Fruit fly (Drosophila melanogaster) whole organism, embryonic: ENCODE results near the gene CG33235.

Experiments
- Awh ChIP-seq: fragments of 200-800 bp; sonication (Bioruptor generic); IDR thresholded peaks from 2 replicates; pipeline ENCODE4, ENCODE4 v1.3.6; 2022; ENCODE audit warnings: missing biosample characterization, missing genetic modification characterization
- Blimp-1 ChIP-seq: fragments of 200-800 bp; sonication (Bioruptor generic); optimal IDR thresholded peaks from 3 replicates; lab custom pipeline; 2018; ENCODE audit warnings: missing biosample characterization, missing genetic modification characterization, mild to moderate bottlenecking, moderate library complexity, missing genetic modification reagents
- CG11695 ChIP-seq: fragments of 200-800 bp; sonication (Bioruptor generic); IDR thresholded peaks from 3 replicates; pipeline ENCODE4 v1.3.6; 2022; ENCODE audit warnings: missing biosample characterization, missing genetic modification characterization
- CG12942 ChIP-seq: fragments of 200-800 bp; sonication (Bioruptor generic); optimal IDR thresholded peaks from 3 replicates; lab custom pipeline; 2016; ENCODE audit warnings: missing biosample characterization, missing genetic modification characterization
- CG15073 ChIP-seq: fragments of 200-800 bp; sonication (Bioruptor generic); optimal IDR thresholded peaks from 2 replicates; lab custom pipeline; 2016; ENCODE audit warnings: missing biosample characterization, missing genetic modification characterization
- CG15601 ChIP-seq: fragments of 200-800 bp; sonication (Bioruptor generic); optimal IDR thresholded peaks from 3 replicates; lab custom pipeline; 2019; ENCODE audit warnings: missing biosample characterization, mild to moderate bottlenecking, missing genetic modification characterization, moderate library complexity
- CG16815 ChIP-seq: fragments of 200-800 bp; sonication (Bioruptor generic); optimal IDR thresholded peaks from 3 replicates; lab custom pipeline; 2017; ENCODE audit warnings: missing biosample characterization, mild to moderate bottlenecking, missing genetic modification characterization
- CG17359 ChIP-seq: fragments of 200-800 bp; sonication (Bioruptor generic); optimal IDR thresholded peaks from 3 replicates; lab custom pipeline; 2018; ENCODE audit warnings: missing biosample characterization, mild to moderate bottlenecking, missing genetic modification characterization, moderate library complexity
- CG2199 ChIP-seq: fragments of 200-800 bp; sonication (Bioruptor generic); IDR thresholded peaks from 3 replicates; pipeline ENCODE4 v1.3.6; 2022; ENCODE audit warnings: missing biosample characterization, missing genetic modification characterization
- CG2875 ChIP-seq: fragments of 200-800 bp; sonication (Bioruptor generic); optimal IDR thresholded peaks from 2 replicates; lab custom pipeline; 2017; ENCODE audit warnings: missing biosample characterization, mild to moderate bottlenecking, missing genetic modification characterization, missing genetic modification reagents
- CG34376 ChIP-seq: fragments of 200-800 bp; sonication (Bioruptor generic); optimal IDR thresholded peaks from 2 replicates; lab custom pipeline; 2018; ENCODE audit warnings: missing biosample characterization, mild to moderate bottlenecking, missing genetic modification characterization
- CG6654 ChIP-seq: fragments of 200-800 bp; sonication (Bioruptor generic); optimal IDR thresholded peaks from 2 replicates; lab custom pipeline; 2017; ENCODE audit warnings: missing biosample characterization, mild to moderate bottlenecking, missing genetic modification characterization
- CG6689 ChIP-seq: fragments of 200-800 bp; sonication (Bioruptor generic); IDR thresholded peaks from 2 replicates; pipeline ENCODE4 v1.3.6; 2022; ENCODE audit warnings: missing biosample characterization, missing genetic modification characterization
- CG7372 ChIP-seq: fragments of 200-800 bp; sonication (Bioruptor generic); IDR thresholded peaks from 2 replicates; pipeline ENCODE4 v1.3.6; 2022; ENCODE audit warnings: missing biosample characterization, missing genetic modification characterization
- CG7839 ChIP-seq: fragments of 200-800 bp; sonication (Bioruptor generic); optimal IDR thresholded peaks from 3 replicates; lab custom pipeline; 2018; ENCODE audit warnings: missing biosample characterization, mild to moderate bottlenecking, missing genetic modification characterization, moderate library complexity
- CG8478 ChIP-seq: fragments of >200 bp; optimal IDR thresholded peaks from 2 replicates; lab custom pipeline; 2018
- CG9932 ChIP-seq: fragments of 200-800 bp; sonication (Bioruptor generic); IDR thresholded peaks from 2 replicates; pipeline ENCODE4 v1.3.6; 2022; ENCODE audit warnings: missing biosample characterization, missing genetic modification characterization
- CoRest ChIP-seq: fragments of 200-800 bp; sonication (Bioruptor generic); optimal IDR thresholded peaks from 3 replicates; lab custom pipeline; 2018; ENCODE audit warnings: missing biosample characterization, mild to moderate bottlenecking, missing genetic modification characterization, moderate library complexity
- Dfd ChIP-seq, 2 experiments: fragments of >200 bp; optimal IDR thresholded peaks; 2 replicates each; lab custom pipeline; 2017; ENCODE audit warnings: missing biosample characterization in 2 of 2, missing genetic modification characterization in 2 of 2
- Eip74EF ChIP-seq, 2 experiments: fragments of 200-800 bp in 1 of 2; fragments of >200 bp in 1 of 2; sonication (Bioruptor generic) in 1 of 2; optimal IDR thresholded peaks; 2 replicates each; lab custom pipeline; 2017 to 2019; ENCODE audit warnings: missing biosample characterization in 2 of 2, missing genetic modification characterization in 2 of 2, mild to moderate bottlenecking in 1 of 2, moderate library complexity in 1 of 2
- Ets97D ChIP-seq: fragments of 200-800 bp; sonication (Bioruptor generic); optimal IDR thresholded peaks from 3 replicates; lab custom pipeline; 2016; ENCODE audit warnings: missing biosample characterization, missing genetic modification characterization
- Fer3 ChIP-seq: fragments of 200-800 bp; sonication (Bioruptor generic); optimal IDR thresholded peaks from 2 replicates; lab custom pipeline; 2018; ENCODE audit warnings: missing biosample characterization, mild to moderate bottlenecking, missing genetic modification characterization, moderate library complexity
- HHEX ChIP-seq: fragments of 200-800 bp; sonication (Bioruptor generic); optimal IDR thresholded peaks from 3 replicates; lab custom pipeline; 2017; ENCODE audit warnings: missing biosample characterization, mild to moderate bottlenecking, missing genetic modification characterization, missing genetic modification reagents
- HmgZ ChIP-seq: fragments of 200-800 bp; sonication (Bioruptor generic); optimal IDR thresholded peaks from 2 replicates; lab custom pipeline; 2018; ENCODE audit warnings: missing biosample characterization, mild to moderate bottlenecking, missing genetic modification characterization
- Hr51 ChIP-seq, 2 experiments: fragments of 200-800 bp; sonication (Bioruptor generic); optimal IDR thresholded peaks; 2 replicates in 1 of 2; 3 replicates in 1 of 2; lab custom pipeline; 2016 to 2018; ENCODE audit warnings: missing biosample characterization in 2 of 2, missing genetic modification characterization in 2 of 2, mild to moderate bottlenecking in 1 of 2, moderate library complexity in 1 of 2
- Side ChIP-seq: fragments of 200-800 bp; sonication (Bioruptor generic); optimal IDR thresholded peaks from 2 replicates; lab custom pipeline; 2016; ENCODE audit warnings: missing biosample characterization, missing genetic modification characterization
- Sox102F ChIP-seq: fragments of 200-800 bp; sonication (Bioruptor generic); optimal IDR thresholded peaks from 2 replicates; lab custom pipeline; 2018; ENCODE audit warnings: missing biosample characterization, mild to moderate bottlenecking, missing genetic modification characterization, moderate library complexity
- Sry-β ChIP-seq: fragments of 200-800 bp; sonication (Bioruptor generic); optimal IDR thresholded peaks from 2 replicates; lab custom pipeline; 2018; ENCODE audit warnings: missing biosample characterization, mild to moderate bottlenecking, missing genetic modification characterization, moderate library complexity
- Xrp1 ChIP-seq: fragments of 200-800 bp; sonication (Bioruptor generic); IDR thresholded peaks from 2 replicates; pipeline ENCODE4 v1.3.6; 2022; ENCODE audit warnings: missing biosample characterization, missing genetic modification characterization
- bigmax ChIP-seq: fragments of 200-800 bp; sonication (Bioruptor generic); optimal IDR thresholded peaks from 2 replicates; lab custom pipeline; 2018; ENCODE audit warnings: missing biosample characterization, mild to moderate bottlenecking, missing genetic modification characterization
- bsh ChIP-seq, 2 experiments: fragments of 200-800 bp; sonication (Bioruptor generic); optimal IDR thresholded peaks; 2 replicates each; lab custom pipeline; 2017 to 2018; ENCODE audit warnings: mild to moderate bottlenecking in 2 of 2, missing biosample characterization in 2 of 2, missing genetic modification characterization in 2 of 2, moderate library complexity in 1 of 2
- cato ChIP-seq: fragments of 200-800 bp; sonication (Bioruptor generic); optimal IDR thresholded peaks from 2 replicates; lab custom pipeline; 2016; ENCODE audit warnings: missing biosample characterization, missing genetic modification characterization, borderline replicate concordance
- cg ChIP-seq: fragments of 200-800 bp; sonication (Bioruptor generic); optimal IDR thresholded peaks from 3 replicates; lab custom pipeline; 2019; ENCODE audit warnings: missing biosample characterization, mild to moderate bottlenecking, missing genetic modification characterization, moderate library complexity
- ci ChIP-seq: fragments of 200-800 bp; sonication (Bioruptor generic); IDR thresholded peaks from 3 replicates; pipeline ENCODE4 v1.3.6; 2022; ENCODE audit warnings: missing biosample characterization, missing genetic modification characterization
- croc ChIP-seq: fragments of 200-800 bp; sonication (Bioruptor generic); conservative IDR thresholded peaks from 3 replicates; pipeline ENCODE4 v1.3.6; 2022; ENCODE audit warnings: missing biosample characterization, missing genetic modification characterization
- ind ChIP-seq: fragments of 200-800 bp; sonication (Bioruptor generic); optimal IDR thresholded peaks from 3 replicates; lab custom pipeline; 2016; ENCODE audit warnings: missing biosample characterization, missing genetic modification characterization
- inv ChIP-seq: fragments of 200-800 bp; sonication (Bioruptor generic); IDR thresholded peaks from 2 replicates; pipeline ENCODE4 v1.3.6; 2022; ENCODE audit warnings: missing biosample characterization, missing genetic modification characterization; ENCODE audit not compliant: partially characterized antibody
- lab ChIP-seq: fragments of 200-800 bp; sonication (Bioruptor generic); optimal IDR thresholded peaks from 3 replicates; lab custom pipeline; 2017; ENCODE audit warnings: missing biosample characterization, missing genetic modification characterization, mild to moderate bottlenecking, moderate library complexity, missing genetic modification reagents
- mirr ChIP-seq: fragments of 200-800 bp; sonication (Bioruptor generic); optimal IDR thresholded peaks from 3 replicates; lab custom pipeline; 2018; ENCODE audit warnings: missing biosample characterization, mild to moderate bottlenecking, missing genetic modification characterization
- mld ChIP-seq: fragments of 200-800 bp; sonication (Bioruptor generic); IDR thresholded peaks from 3 replicates; pipeline ENCODE4 v1.3.6; 2022; ENCODE audit warnings: missing biosample characterization, missing genetic modification characterization; ENCODE audit not compliant: partially characterized antibody
- pan ChIP-seq, 4 experiments: fragments of >200 bp in 3 of 4; fragments of 200-800 bp in 1 of 4; sonication (Bioruptor generic) in 1 of 4; optimal IDR thresholded peaks in 3 of 4; IDR thresholded peaks in 1 of 4; 2 replicates each; pipeline versions ENCODE4 v1.3.6 to Lab custom; 2017 to 2022; ENCODE audit warnings: missing biosample characterization in 2 of 4, missing genetic modification characterization in 2 of 4, mixed read lengths in 1 of 4
- schlank ChIP-seq: fragments of 200-800 bp; sonication (Bioruptor generic); optimal IDR thresholded peaks from 2 replicates; lab custom pipeline; 2018; ENCODE audit warnings: missing biosample characterization, mild to moderate bottlenecking, missing genetic modification characterization
- seq ChIP-seq: fragments of 200-800 bp; sonication (Bioruptor generic); IDR thresholded peaks from 2 replicates; pipeline ENCODE4 v1.3.6; 2022; ENCODE audit warnings: missing biosample characterization, missing genetic modification characterization
- tio ChIP-seq: fragments of 200-800 bp; sonication (Bioruptor generic); optimal IDR thresholded peaks from 2 replicates; lab custom pipeline; 2017; ENCODE audit warnings: missing biosample characterization, missing genetic modification characterization, inconsistent platforms
- ttk ChIP-seq: fragments of 200-800 bp; sonication (Bioruptor generic); IDR thresholded peaks from 2 replicates; pipeline ENCODE4 v2.1.2; 2022; ENCODE audit warnings: missing biosample characterization, missing genetic modification characterization
- zf30C ChIP-seq: fragments of 200-800 bp; sonication (Bioruptor generic); optimal IDR thresholded peaks from 3 replicates; lab custom pipeline; 2018; ENCODE audit warnings: missing biosample characterization, mild to moderate bottlenecking, missing genetic modification characterization
- zfh2 ChIP-seq: fragments of 200-800 bp; sonication (Bioruptor generic); optimal IDR thresholded peaks from 2 replicates; lab custom pipeline; 2016; ENCODE audit warnings: missing biosample characterization, missing genetic modification characterization

The CG33235 gene

dm6 chrX:11441829-11442634, 49.3 kb downstream of the CG33235 start, which contains the start of gene Sk1 (continued):
- TF ChIP-seq Xrp1 (GFP tag; lab: Robert Waterston, UW) (peak; percentile 18; the same call in 1 of the 2 replicates), CG34376 (GFP tag; lab: Kevin White, UChicago) (peak; percentile 88), CG12942 (GFP tag; lab: Kevin White, UChicago) (no peak), seq (GFP tag; lab: Robert Waterston, UW) (no peak), Awh (GFP tag; lab: Robert Waterston, UW) (no peak), schlank (tag; lab: Kevin White, UChicago) (no peak), croc (GFP tag; lab: Robert Waterston, UW) (no peak), pan (optimal IDR thresholded peaks at IDR 0.05; lab: Kevin White, UChicago) (no peak), pan (GFP tag; optimal IDR thresholded peaks at IDR 0.05 in 1 of 2, IDR thresholded peaks at IDR 0.05 in 1 of 2) (peak in 1 of 2 experiments; percentile 11), CG9932 (GFP tag; lab: Robert Waterston, UW) (peak; percentile 41; the same call in 1 of the 2 replicates), ttk (no peak), CG11695 (GFP tag; lab: Robert Waterston, UW) (0 out of 3 replicates have a peak, but pooled peaks have one; percentile 18), CG6654 (GFP tag; lab: Kevin White, UChicago) (no peak), bigmax (peak; percentile 64), HHEX (GFP tag; lab: Kevin White, UChicago) (no peak), Hr51 (GFP tag; optimal IDR thresholded peaks at IDR 0.05; lab: Kevin White, UChicago) (peak in 1 of 2 experiments; percentile 4), tio (GFP tag; lab: Kevin White, UChicago) (no peak), cg (peak; percentile 67), CG7839 (tag; lab: Kevin White, UChicago) (peak; percentile 1), Dfd (GFP tag; optimal IDR thresholded peaks at IDR 0.05; lab: Kevin White, UChicago) (no peak), lab (GFP tag; lab: Kevin White, UChicago) (peak; percentile 21), Sry-β (GFP tag; lab: Kevin White, UChicago) (no peak), CG2875 (GFP tag; lab: Kevin White, UChicago) (no peak), CoRest (tag; lab: Kevin White, UChicago) (no peak), Ets97D (GFP tag; lab: Kevin White, UChicago) (no peak), Eip74EF (GFP tag; optimal IDR thresholded peaks at IDR 0.05; lab: Kevin White, UChicago) (peak in 1 of 2 experiments; percentile 3), CG16815 (GFP tag; lab: Kevin White, UChicago) (no peak), ind (GFP tag; lab: Kevin White, UChicago) (peak; percentile 12), Side (GFP tag; lab: Kevin White, UChicago) (no peak), zf30C (peak; percentile 51), CG7372 (GFP tag; lab: Robert Waterston, UW) (0 out of 2 replicates have a peak, but pooled peaks have one; percentile 3), mirr (peak; percentile 84), Blimp-1 (GFP tag; lab: Kevin White, UChicago) (peak; percentile 29), CG17359 (tag; lab: Kevin White, UChicago) (no peak), ci (GFP tag; lab: Robert Waterston, UW) (peak; percentile 53; the same call in 1 of the 3 replicates), CG15073 (no peak), inv (no peak), cato (GFP tag; lab: Kevin White, UChicago) (no peak), CG6689 (GFP tag; lab: Robert Waterston, UW) (no peak), bsh (GFP tag; optimal IDR thresholded peaks at IDR 0.05; lab: Kevin White, UChicago) (no peak), zfh2 (no peak), HmgZ (tag; lab: Kevin White, UChicago) (peak; percentile 6), CG8478 (lab: Kevin White, UChicago) (no peak), mld (GFP tag; lab: Robert Waterston, UW) (no peak), Sox102F (GFP tag; lab: Kevin White, UChicago) (peak; percentile 23), Fer3 (tag; lab: Kevin White, UChicago) (no peak), CG2199 (0 out of 3 replicates have a peak, but pooled peaks have one; percentile 28), CG15601 (tag; lab: Kevin White, UChicago) (no peak)
